Fruit fly (Drosophila melanogaster) whole organism, embryonic: Measurements from ENCODE around the gene yellow-e2.

Experiments
- CG12071 ChIP-seq: fragments of 200-800 bp; sonication (Bioruptor generic); optimal IDR thresholded peaks from 3 replicates; lab custom pipeline; 2018; ENCODE audit warnings: missing biosample characterization, mild to moderate bottlenecking, missing genetic modification characterization
- CG17568 ChIP-seq: fragments of 200-800 bp; sonication (Bioruptor generic); optimal IDR thresholded peaks from 2 replicates; lab custom pipeline; 2018; ENCODE audit warnings: missing biosample characterization, mild to moderate bottlenecking, missing genetic modification characterization, moderate library complexity
- CG6254 ChIP-seq: fragments of 200-800 bp; sonication (Bioruptor generic); optimal IDR thresholded peaks from 3 replicates; lab custom pipeline; 2017; ENCODE audit warnings: mild to moderate bottlenecking, missing biosample characterization, missing genetic modification reagents, missing genetic modification characterization
- CG8290 ChIP-seq, 3 experiments: fragments of 200-800 bp; sonication (Bioruptor generic); optimal IDR thresholded peaks; 2 replicates each; lab custom pipeline; 2016 to 2019; ENCODE audit warnings: missing biosample characterization in 3 of 3, missing genetic modification characterization in 3 of 3, mild to moderate bottlenecking in 2 of 3, moderate library complexity in 1 of 3
- Chrac-16 ChIP-seq: fragments of 200-800 bp; sonication (Bioruptor generic); optimal IDR thresholded peaks from 3 replicates; lab custom pipeline; 2016; ENCODE audit warnings: missing biosample characterization, missing genetic modification characterization
- E2f1 ChIP-seq: fragments of 200-800 bp; sonication (Bioruptor generic); IDR thresholded peaks from 2 replicates; pipeline ENCODE4 v1.3.6; 2022; ENCODE audit warnings: missing biosample characterization, missing genetic modification characterization
- Fer2 ChIP-seq: fragments of 200-800 bp; sonication (Bioruptor generic); optimal IDR thresholded peaks from 2 replicates; lab custom pipeline; 2018; ENCODE audit warnings: missing biosample characterization, mild to moderate bottlenecking, missing genetic modification characterization, moderate library complexity
- Hr39 ChIP-seq: fragments of >200 bp; optimal IDR thresholded peaks from 2 replicates; lab custom pipeline; 2017
- Sin3A ChIP-seq: fragments of >200 bp; optimal IDR thresholded peaks from 2 replicates; lab custom pipeline; 2018
- dati ChIP-seq: fragments of 200-800 bp; sonication (Bioruptor generic); IDR thresholded peaks from 2 replicates; pipeline ENCODE4 v1.3.6; 2022; ENCODE audit warnings: missing biosample characterization, missing genetic modification characterization
- so ChIP-seq: fragments of 200-800 bp; sonication (Bioruptor generic); IDR thresholded peaks from 3 replicates; pipeline ENCODE4 v1.3.6; 2022; ENCODE audit warnings: missing biosample characterization, missing genetic modification characterization
- trem ChIP-seq: fragments of 200-800 bp; optimal IDR thresholded peaks from 3 replicates; lab custom pipeline; 2019; ENCODE audit warnings: missing biosample characterization, mild to moderate bottlenecking, missing genetic modification characterization, moderate library complexity

DNA sequence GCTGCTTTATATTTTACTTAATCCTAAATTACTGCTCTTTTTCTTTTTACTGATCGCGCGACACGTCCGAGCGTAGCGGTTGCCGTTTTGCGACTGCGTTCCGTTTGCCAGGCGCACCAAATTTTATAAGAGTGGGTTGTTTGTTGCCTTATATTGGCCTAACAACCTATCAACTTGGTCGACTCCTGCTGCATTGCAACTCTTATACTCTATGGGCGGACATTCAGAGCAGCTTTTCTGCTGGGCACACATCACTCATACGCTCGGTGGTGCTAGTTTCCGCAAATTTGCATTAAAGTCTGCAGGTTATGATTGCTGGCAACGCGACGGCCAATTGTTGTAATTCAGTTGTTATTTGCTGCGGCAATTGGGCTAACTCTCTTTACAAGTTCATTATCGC is 8.4 kb upstream of the yellow-e2 start, which contains the start of gene yellow-e:
- TF ChIP-seq CG12071 (GFP tag; lab: Kevin White, UChicago), result no peak
- no peak for TF ChIP-seq Chrac-16 (GFP tag; lab: Kevin White, UChicago)
- TF ChIP-seq Sin3A (lab: Kevin White, UChicago), result no peak
- TF ChIP-seq Hr39 (lab: Kevin White, UChicago), result no peak
- TF ChIP-seq CG17568 (GFP tag; lab: Kevin White, UChicago), result no peak
- no peak for TF ChIP-seq trem (tag; lab: Kevin White, UChicago)
- no peak for TF ChIP-seq dati (GFP tag; lab: Robert Waterston, UW)
- no peak for TF ChIP-seq Fer2 (tag; lab: Kevin White, UChicago)
- TF ChIP-seq CG6254 (GFP tag; lab: Kevin White, UChicago), result no peak
- TF ChIP-seq E2f1, result no peak
- no peak for TF ChIP-seq so
- TF ChIP-seq CG8290 (GFP tag; optimal IDR thresholded peaks at IDR 0.05; lab: Kevin White, UChicago), result no peak
- TF ChIP-seq CG8290 (tag; optimal IDR thresholded peaks at IDR 0.05; lab: Kevin White, UChicago), result no peak
